Worm (Caenorhabditis elegans): ENCODE results near the gene B0336.12.

The B0336.12 gene

DNA sequence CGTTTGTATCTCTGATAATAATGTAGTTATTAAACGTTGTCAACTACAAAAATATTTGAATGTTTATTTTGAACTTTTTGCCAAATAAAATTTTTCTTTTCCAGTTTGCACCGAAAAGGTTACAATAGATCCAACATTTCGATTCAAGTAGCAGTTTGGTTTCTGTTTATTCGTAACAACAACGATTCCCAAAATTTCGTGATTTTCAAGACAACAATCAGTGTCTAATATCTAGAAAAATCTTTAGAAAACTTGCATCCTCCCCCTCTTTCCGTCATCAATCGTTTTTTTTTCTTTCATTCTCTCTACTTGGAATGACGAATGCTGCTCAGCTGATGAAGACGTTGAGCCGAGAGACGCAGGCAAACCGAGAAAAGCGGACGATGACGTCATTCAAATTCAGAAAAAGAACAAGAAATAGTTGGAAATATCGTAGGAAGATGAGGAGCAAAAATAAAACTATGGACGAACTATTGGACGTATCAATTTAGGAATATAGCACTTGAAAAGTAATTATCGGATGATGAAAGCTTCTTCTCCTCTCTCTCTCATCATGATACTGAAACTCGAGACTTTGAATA, 48.7 kb upstream of the B0336.12 start (continued):
- TF ChIP-seq efl-1 (optimal IDR thresholded peaks at IDR 0.05) = peak; percentile 23 to 33
- TF ChIP-seq efl-1 (GFP tag; optimal IDR thresholded peaks at IDR 0.05 in 1 of 2) = peak in 1 of 2 experiments; percentile 19
- no peak for TF ChIP-seq nhr-77 (tag; optimal IDR thresholded peaks at IDR 0.05)
- TF ChIP-seq tbx-2 (tag; optimal IDR thresholded peaks at IDR 0.05) = peak; percentile 49
- no peak for TF ChIP-seq jun-1 (tag; optimal IDR thresholded peaks at IDR 0.05)
- TF ChIP-seq nhr-28 (tag; optimal IDR thresholded peaks at IDR 0.05) = no peak
- TF ChIP-seq mab-9 (GFP tag; IDR thresholded peaks at IDR 0.05) = peak; percentile 50; the same call in 1 of the 2 replicates
- no peak for TF ChIP-seq elt-2 (tag; optimal IDR thresholded peaks at IDR 0.05)
- TF ChIP-seq C34B4.2 (tag; optimal IDR thresholded peaks at IDR 0.05) = no peak
- no peak for TF ChIP-seq elt-3 (tag; optimal IDR thresholded peaks at IDR 0.05)
- TF ChIP-seq ceh-88 (GFP tag; IDR thresholded peaks at IDR 0.05) = 0 out of 2 replicates have a peak, but pooled peaks have one; percentile 7
- TF ChIP-seq unc-130 (tag; optimal IDR thresholded peaks at IDR 0.05) = no peak
- TF ChIP-seq dsc-1 (tag; optimal IDR thresholded peaks at IDR 0.05) = peak; percentile 74
- TF ChIP-seq nhr-19 (GFP tag; conservative IDR thresholded peaks at IDR 0.05) = peak; percentile 25; the same call in 1 of the 2 replicates
- peak; percentile 72 for TF ChIP-seq sox-4 (tag; optimal IDR thresholded peaks at IDR 0.05)
- TF ChIP-seq nhr-20 (tag; optimal IDR thresholded peaks at IDR 0.05) = peak; percentile 37
- TF ChIP-seq egl-27 (tag; optimal IDR thresholded peaks at IDR 0.05) = peak in 1 of 2 experiments; percentile 37
- no peak for TF ChIP-seq zip-4 (GFP tag; optimal IDR thresholded peaks at IDR 0.05)
- TF ChIP-seq lsy-2 (tag; optimal IDR thresholded peaks at IDR 0.05) = peak; percentile 51 to 71
- TF ChIP-seq lin-13 (GFP tag; optimal IDR thresholded peaks at IDR 0.05) = peak; percentile 42
- TF ChIP-seq Y116A8C.19 (tag; optimal IDR thresholded peaks at IDR 0.05; ENCODE audit: borderline replicate concordance) = no peak
- TF ChIP-seq snu-23 (GFP tag; optimal IDR thresholded peaks at IDR 0.05) = peak; percentile 27
- TF ChIP-seq hlh-17 (GFP tag; optimal IDR thresholded peaks at IDR 0.05; ENCODE audit: borderline replicate concordance) = no peak
- no peak for TF ChIP-seq ets-5 (GFP tag; IDR thresholded peaks at IDR 0.05)
- peak; percentile 74 for TF ChIP-seq fkh-10 (GFP tag; optimal IDR thresholded peaks at IDR 0.05)
- TF ChIP-seq C04F5.9 (tag; optimal IDR thresholded peaks at IDR 0.05) = no peak
- no peak for TF ChIP-seq unc-30 (tag; optimal IDR thresholded peaks at IDR 0.05)
- TF ChIP-seq C16A3.4 (tag; optimal IDR thresholded peaks at IDR 0.05) = peak; percentile 10
- peak; percentile 94 for TF ChIP-seq lin-14 (GFP tag; optimal IDR thresholded peaks at IDR 0.05)

DNA sequence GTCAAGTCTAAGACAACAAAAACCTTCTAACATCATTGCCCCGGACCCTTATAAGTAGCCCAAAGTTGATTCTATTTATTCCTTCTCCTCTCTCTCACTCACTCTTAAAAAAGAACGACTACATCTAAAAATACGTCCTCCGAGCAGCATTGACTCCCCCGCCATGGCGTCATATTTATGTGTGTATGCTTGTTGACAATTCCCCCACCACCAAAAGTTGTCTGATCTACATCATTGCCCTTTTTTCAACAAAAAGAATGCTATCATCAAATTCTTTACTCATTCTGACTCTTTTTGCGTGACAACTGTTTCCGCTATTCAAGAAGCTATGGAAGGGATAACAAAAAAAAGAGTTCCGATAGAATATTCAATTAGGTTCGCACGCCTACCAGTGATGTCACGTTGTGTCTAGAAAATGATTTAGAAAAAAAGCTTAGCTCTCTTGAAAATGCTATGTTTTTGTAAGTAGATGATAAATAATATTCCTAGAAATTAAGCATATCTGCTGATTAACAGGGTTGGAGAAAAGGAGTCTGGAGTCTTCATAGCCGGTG, 47.6 kb upstream of the B0336.12 start:
- TF ChIP-seq nhr-12 (tag; optimal IDR thresholded peaks at IDR 0.05) (no peak), tlp-1 (tag; optimal IDR thresholded peaks at IDR 0.05) (no peak), tbx-2 (tag; optimal IDR thresholded peaks at IDR 0.05) (no peak), elt-2 (tag; optimal IDR thresholded peaks at IDR 0.05) (no peak), nhr-28 (tag; optimal IDR thresholded peaks at IDR 0.05) (no peak), fkh-4 (tag; optimal IDR thresholded peaks at IDR 0.05; ENCODE audit: borderline replicate concordance) (no peak), nhr-47 (tag; optimal IDR thresholded peaks at IDR 0.05) (peak; percentile 2), C04F5.9 (tag; optimal IDR thresholded peaks at IDR 0.05) (no peak), efl-1 (optimal IDR thresholded peaks at IDR 0.05) (no peak), efl-1 (GFP tag; optimal IDR thresholded peaks at IDR 0.05 in 1 of 2) (no peak), fkh-10 (GFP tag; optimal IDR thresholded peaks at IDR 0.05) (peak; percentile 49), ces-1 (GFP tag; optimal IDR thresholded peaks at IDR 0.05) (no peak), C34B4.2 (tag; optimal IDR thresholded peaks at IDR 0.05) (no peak), alr-1 (tag; optimal IDR thresholded peaks at IDR 0.05; ENCODE audit: borderline replicate concordance) (no peak), ets-5 (GFP tag; IDR thresholded peaks at IDR 0.05) (no peak), grh-1 (GFP tag; IDR thresholded peaks at IDR 0.05) (no peak), unc-62 (GFP tag; optimal IDR thresholded peaks at IDR 0.05) (no peak), fkh-8 (tag; optimal IDR thresholded peaks at IDR 0.05) (peak; percentile 66), pax-3 (tag; optimal IDR thresholded peaks at IDR 0.05) (no peak), hlh-4 (tag; optimal IDR thresholded peaks at IDR 0.05) (no peak), lin-14 (GFP tag; optimal IDR thresholded peaks at IDR 0.05) (peak; percentile 69), nhr-77 (tag; optimal IDR thresholded peaks at IDR 0.05) (no peak), aly-2 (tag; optimal IDR thresholded peaks at IDR 0.05) (no peak), egl-13 (tag; optimal IDR thresholded peaks at IDR 0.05) (no peak), mef-2 (tag; optimal IDR thresholded peaks at IDR 0.05) (peak; percentile 21), nhr-71 (tag; optimal IDR thresholded peaks at IDR 0.05) (peak; percentile 45), zip-4 (GFP tag; optimal IDR thresholded peaks at IDR 0.05) (no peak), egl-27 (tag; optimal IDR thresholded peaks at IDR 0.05) (no peak), lsy-2 (tag; optimal IDR thresholded peaks at IDR 0.05) (peak in 1 of 2 experiments; percentile 21), unc-86 (tag; optimal IDR thresholded peaks at IDR 0.05) (peak; percentile 74), elt-3 (tag; optimal IDR thresholded peaks at IDR 0.05) (no peak), sox-4 (tag; optimal IDR thresholded peaks at IDR 0.05) (peak; percentile 6)

Data from whole organism, L1 larva.